5 worm cellular contexts compared by ENCODE assay signal in genomic region chrX:4208495-4208894, ce11.
TF ChIP-seq lines count a peak whose summit lies in the region.

No protein-coding gene starts in this region.

TF ChIP-seq in whole organism, L1 larva, 84 proteins besides CTCF, POLR2A, EP300 and RAD21 (continues in another document):
- peak; percentile 50 for TF ChIP-seq fkh-8 (tag; optimal IDR thresholded peaks at IDR 0.05; lab: Kevin White, UChicago)
- TF ChIP-seq nhr-85 (tag; lab: Kevin White, UChicago): no peak
- TF ChIP-seq sptf-1 (tag; optimal IDR thresholded peaks at IDR 0.05; lab: Kevin White, UChicago): no peak
- peak; percentile 74 for TF ChIP-seq jun-1 (tag; optimal IDR thresholded peaks at IDR 0.05; lab: Kevin White, UChicago)
- TF ChIP-seq pax-3 (tag; optimal IDR thresholded peaks at IDR 0.05; lab: Kevin White, UChicago): peak; percentile 5
- peak in 2 of 6 experiments; percentile 47 to 52 for TF ChIP-seq elt-3 (tag; optimal IDR thresholded peaks at IDR 0.05; lab: Kevin White, UChicago)
- TF ChIP-seq hlh-4 (tag; optimal IDR thresholded peaks at IDR 0.05; lab: Kevin White, UChicago): no peak
- no peak for TF ChIP-seq zag-1 (tag; optimal IDR thresholded peaks at IDR 0.05; lab: Kevin White, UChicago)
- no peak for TF ChIP-seq ama-1 (optimal IDR thresholded peaks at IDR 0.05; lab: Kevin White, UChicago)
- peak; percentile 22 for TF ChIP-seq lir-3 (tag; optimal IDR thresholded peaks at IDR 0.05; lab: Kevin White, UChicago; ENCODE audit: poor library complexity)
- no peak for TF ChIP-seq nhr-71 (tag; optimal IDR thresholded peaks at IDR 0.05; lab: Kevin White, UChicago)
- TF ChIP-seq unc-130 (tag; optimal IDR thresholded peaks at IDR 0.05; lab: Kevin White, UChicago): no peak
- TF ChIP-seq ces-1 (GFP tag; optimal IDR thresholded peaks at IDR 0.05; lab: Kevin White, UChicago): no peak
- TF ChIP-seq lin-13 (GFP tag; optimal IDR thresholded peaks at IDR 0.05; lab: Kevin White, UChicago): no peak
- no peak for TF ChIP-seq nhr-11 (tag; optimal IDR thresholded peaks at IDR 0.05; lab: Kevin White, UChicago)
- no peak for TF ChIP-seq xbp-1 (tag; optimal IDR thresholded peaks at IDR 0.05; lab: Kevin White, UChicago)
- TF ChIP-seq skn-1 (tag; optimal IDR thresholded peaks at IDR 0.05; lab: Kevin White, UChicago): peak; percentile 27
- peak; percentile 29 for TF ChIP-seq C16A3.4 (tag; optimal IDR thresholded peaks at IDR 0.05; lab: Kevin White, UChicago)
- no peak for TF ChIP-seq F16B12.6 (tag; optimal IDR thresholded peaks at IDR 0.05; lab: Kevin White, UChicago)

TF ChIP-seq in whole organism, L2 larva, 48 proteins besides CTCF, POLR2A, EP300 and RAD21 (continues in another document):
- TF ChIP-seq elt-1 (tag; optimal IDR thresholded peaks at IDR 0.05; lab: Kevin White, UChicago) (no peak), sma-3 (GFP tag; optimal IDR thresholded peaks at IDR 0.05; lab: Kevin White, UChicago) (peak; percentile 80), nhr-129 (tag; optimal IDR thresholded peaks at IDR 0.05; lab: Kevin White, UChicago) (peak; percentile 48), gmeb-1 (tag; optimal IDR thresholded peaks at IDR 0.05; lab: Kevin White, UChicago) (peak; percentile 79), dmd-4 (tag; optimal IDR thresholded peaks at IDR 0.05; lab: Kevin White, UChicago) (no peak), nhr-6 (tag; optimal IDR thresholded peaks at IDR 0.05; lab: Kevin White, UChicago) (peak; percentile 73), nhr-23 (tag; optimal IDR thresholded peaks at IDR 0.05; lab: Kevin White, UChicago) (no peak), alr-1 (tag; optimal IDR thresholded peaks at IDR 0.05; lab: Kevin White, UChicago) (no peak), nhr-237 (tag; optimal IDR thresholded peaks at IDR 0.05; lab: Kevin White, UChicago) (no peak), lin-11 (tag; optimal IDR thresholded peaks at IDR 0.05; lab: Kevin White, UChicago) (no peak), sem-4 (tag; optimal IDR thresholded peaks at IDR 0.05; lab: Kevin White, UChicago) (no peak), crh-2 (tag; optimal IDR thresholded peaks at IDR 0.05; lab: Kevin White, UChicago) (peak; percentile 69), mbf-1 (tag; optimal IDR thresholded peaks at IDR 0.05; lab: Kevin White, UChicago) (peak; percentile 45), snpc-4 (tag; optimal IDR thresholded peaks at IDR 0.05; lab: Kevin White, UChicago) (peak; percentile 24), ama-1 (optimal IDR thresholded peaks at IDR 0.05; lab: Kevin White, UChicago) (no peak), peb-1 (tag; optimal IDR thresholded peaks at IDR 0.05; lab: Kevin White, UChicago) (no peak), lsy-2 (tag; optimal IDR thresholded peaks at IDR 0.05; lab: Kevin White, UChicago) (peak in 1 of 2 experiments; percentile 54), skn-1 (tag; optimal IDR thresholded peaks at IDR 0.05; lab: Kevin White, UChicago) (no peak), C34F6.9 (tag; optimal IDR thresholded peaks at IDR 0.05; lab: Kevin White, UChicago) (no peak), nhr-21 (tag; optimal IDR thresholded peaks at IDR 0.05; lab: Kevin White, UChicago) (peak; percentile 60)

TF ChIP-seq in whole organism, L3 larva, 47 proteins besides CTCF, POLR2A, EP300 and RAD21:
- TF ChIP-seq fkh-10 (GFP tag; optimal IDR thresholded peaks at IDR 0.05; lab: Kevin White, UChicago) (peak; percentile 8), nhr-77 (tag; optimal IDR thresholded peaks at IDR 0.05; lab: Kevin White, UChicago) (peak; percentile 82), mdl-1 (tag; optimal IDR thresholded peaks at IDR 0.05; lab: Kevin White, UChicago) (no peak), ztf-4 (tag; optimal IDR thresholded peaks at IDR 0.05; lab: Kevin White, UChicago) (no peak), elt-2 (tag; optimal IDR thresholded peaks at IDR 0.05; lab: Kevin White, UChicago) (peak; percentile 5), nhr-23 (tag; optimal IDR thresholded peaks at IDR 0.05; lab: Kevin White, UChicago) (peak; percentile 69), pqm-1 (tag; optimal IDR thresholded peaks at IDR 0.05; lab: Kevin White, UChicago) (peak; percentile 60), nhr-28 (tag; optimal IDR thresholded peaks at IDR 0.05; lab: Kevin White, UChicago) (no peak), eor-1 (tag; optimal IDR thresholded peaks at IDR 0.05; lab: Kevin White, UChicago) (no peak), skn-1 (tag; optimal IDR thresholded peaks at IDR 0.05; lab: Kevin White, UChicago) (peak; percentile 79), jun-1 (tag; optimal IDR thresholded peaks at IDR 0.05; lab: Kevin White, UChicago) (peak; percentile 48), hmg-11 (tag; optimal IDR thresholded peaks at IDR 0.05; lab: Kevin White, UChicago) (no peak), lsy-12 (tag; optimal IDR thresholded peaks at IDR 0.05; lab: Kevin White, UChicago) (no peak), pha-4 (tag; optimal IDR thresholded peaks at IDR 0.05; lab: Kevin White, UChicago) (peak; percentile 45), nhr-67 (tag; optimal IDR thresholded peaks at IDR 0.05; lab: Kevin White, UChicago) (no peak), sea-2 (GFP tag; optimal IDR thresholded peaks at IDR 0.05; lab: Kevin White, UChicago) (no peak), nhr-25 (tag; optimal IDR thresholded peaks at IDR 0.05; lab: Kevin White, UChicago) (peak; percentile 49), nhr-11 (tag; optimal IDR thresholded peaks at IDR 0.05; lab: Kevin White, UChicago) (peak; percentile 30), elt-3 (tag; optimal IDR thresholded peaks at IDR 0.05; lab: Kevin White, UChicago) (peak in 1 of 3 experiments; percentile 86), nhr-43 (tag; optimal IDR thresholded peaks at IDR 0.05; lab: Kevin White, UChicago; ENCODE audit: poor library complexity, severe bottlenecking) (peak; percentile 89)

TF ChIP-seq in whole organism, L4 larva, 104 proteins besides CTCF, POLR2A, EP300 and RAD21 (continues in another document):
- TF ChIP-seq duxl-1 (tag; optimal IDR thresholded peaks at IDR 0.05; lab: Kevin White, UChicago; ENCODE audit: poor library complexity) (peak; percentile 93), ceh-28 (tag; optimal IDR thresholded peaks at IDR 0.05; lab: Kevin White, UChicago) (no peak), madf-5 (GFP tag; IDR thresholded peaks at IDR 0.05; lab: Robert Waterston, UW) (0 out of 4 replicates have a peak, but pooled peaks of 1 of the 2 experiments have one; percentile 48), F37D6.2 (tag; optimal IDR thresholded peaks at IDR 0.05; lab: Kevin White, UChicago) (no peak), set-16 (GFP tag; IDR thresholded peaks at IDR 0.05; lab: Robert Waterston, UW) (no peak), nhr-77 (tag; optimal IDR thresholded peaks at IDR 0.05; lab: Kevin White, UChicago) (peak; percentile 98), hlh-30 (tag; optimal IDR thresholded peaks at IDR 0.05; lab: Kevin White, UChicago; ENCODE audit: insufficient read depth) (peak; percentile 43), lin-15B (tag; optimal IDR thresholded peaks at IDR 0.05; lab: Kevin White, UChicago) (no peak), D1046.2 (GFP tag; IDR thresholded peaks at IDR 0.05; lab: Robert Waterston, UW) (no peak), ctbp-1 (GFP tag; IDR thresholded peaks at IDR 0.05; lab: Robert Waterston, UW) (no peak), ceh-44 (GFP tag; IDR thresholded peaks at IDR 0.05; lab: Robert Waterston, UW) (no peak), ZK337.2 (GFP tag; IDR thresholded peaks at IDR 0.05; lab: Robert Waterston, UW) (no peak), skn-1 (tag; optimal IDR thresholded peaks at IDR 0.05; lab: Kevin White, UChicago) (no peak), ces-1 (GFP tag; optimal IDR thresholded peaks at IDR 0.05; lab: Kevin White, UChicago) (no peak), R02D3.7 (tag; optimal IDR thresholded peaks at IDR 0.05; lab: Kevin White, UChicago) (no peak), zfp-3 (GFP tag; conservative IDR thresholded peaks at IDR 0.05; lab: Robert Waterston, UW) (0 out of 2 replicates have a peak, but pooled peaks have one; percentile 22), dpl-1 (GFP tag; optimal IDR thresholded peaks at IDR 0.05; lab: Kevin White, UChicago) (no peak), T26A8.4 (GFP tag; IDR thresholded peaks at IDR 0.05; lab: Robert Waterston, UW) (peak; percentile 68), saeg-2 (GFP tag; IDR thresholded peaks at IDR 0.05; lab: Robert Waterston, UW) (peak; percentile 83), zag-1 (tag; optimal IDR thresholded peaks at IDR 0.05; lab: Kevin White, UChicago) (no peak), ceh-20 (GFP tag; IDR thresholded peaks at IDR 0.05; lab: Robert Waterston, UW) (0 out of 2 replicates have a peak, but pooled peaks have one; percentile 11)

TF ChIP-seq in whole organism, young adult, 124 proteins besides CTCF, POLR2A, EP300 and RAD21 (continues in another document):
- TF ChIP-seq lin-54 (GFP tag; optimal IDR thresholded peaks at IDR 0.05; lab: Kevin White, UChicago) (peak; percentile 43), Y56A3A.18 (GFP tag; IDR thresholded peaks at IDR 0.05; lab: Robert Waterston, UW) (peak; percentile 74; the same call in 1 of the 2 replicates), dpl-1 (GFP tag; optimal IDR thresholded peaks at IDR 0.05; lab: Kevin White, UChicago) (no peak), madf-3 (GFP tag; IDR thresholded peaks at IDR 0.05; lab: Robert Waterston, UW) (no peak), zim-3 (tag; optimal IDR thresholded peaks at IDR 0.05; lab: Kevin White, UChicago) (no peak), nhr-27 (tag; optimal IDR thresholded peaks at IDR 0.05; lab: Kevin White, UChicago) (no peak), F23B12.7 (tag; optimal IDR thresholded peaks at IDR 0.05; lab: Kevin White, UChicago; ENCODE audit: insufficient read depth) (peak; percentile 66), C17E4.6 (GFP tag; IDR thresholded peaks at IDR 0.05; lab: Robert Waterston, UW) (no peak), bed-1 (GFP tag; IDR thresholded peaks at IDR 0.05; lab: Robert Waterston, UW) (no peak), F49E8.2 (tag; optimal IDR thresholded peaks at IDR 0.05; lab: Kevin White, UChicago; ENCODE audit: insufficient read depth) (no peak), mcd-1 (GFP tag; IDR thresholded peaks at IDR 0.05; lab: Robert Waterston, UW) (no peak), F52B5.7 (tag; optimal IDR thresholded peaks at IDR 0.05; lab: Kevin White, UChicago) (no peak), ZK185.1 (tag; optimal IDR thresholded peaks at IDR 0.05; lab: Kevin White, UChicago; ENCODE audit: poor library complexity, severe bottlenecking) (peak; percentile 89), ztf-3 (GFP tag; optimal IDR thresholded peaks at IDR 0.05; lab: Kevin White, UChicago) (no peak), Y95B8A.8 (GFP tag; IDR thresholded peaks at IDR 0.05; lab: Robert Waterston, UW) (no peak), repo-1 (tag; optimal IDR thresholded peaks at IDR 0.05; lab: Kevin White, UChicago) (no peak), ceh-58 (GFP tag; IDR thresholded peaks at IDR 0.05; lab: Robert Waterston, UW) (no peak), rec-8 (tag; optimal IDR thresholded peaks at IDR 0.05; lab: Kevin White, UChicago) (no peak), Y53G8AR.9 (GFP tag; conservative IDR thresholded peaks at IDR 0.05; lab: Robert Waterston, UW) (peak; percentile 78), ztf-26 (tag; optimal IDR thresholded peaks at IDR 0.05; lab: Kevin White, UChicago) (no peak), cebp-1 (GFP tag; IDR thresholded peaks at IDR 0.05; lab: Robert Waterston, UW) (no peak), cebp-1 (tag; optimal IDR thresholded peaks at IDR 0.05; lab: Kevin White, UChicago) (no peak), bed-2 (GFP tag; IDR thresholded peaks at IDR 0.05; lab: Robert Waterston, UW) (no peak), B0019.2 (GFP tag; conservative IDR thresholded peaks at IDR 0.05; lab: Robert Waterston, UW) (no peak)
